Worm (Caenorhabditis elegans): ENCODE data around the gene swm-1.

ce11 chrV:9065915-9066314 lies 11.2 kb upstream of the swm-1 start:
- TF ChIP-seq sptf-1 (tag; optimal IDR thresholded peaks at IDR 0.05) (no peak), ztf-11 (tag; optimal IDR thresholded peaks at IDR 0.05) (no peak), ceh-43 (GFP tag; optimal IDR thresholded peaks at IDR 0.05) (no peak), nhr-237 (tag; optimal IDR thresholded peaks at IDR 0.05) (no peak), unc-62 (GFP tag; optimal IDR thresholded peaks at IDR 0.05) (no peak), snpc-4 (tag; optimal IDR thresholded peaks at IDR 0.05) (no peak), zip-8 (tag; optimal IDR thresholded peaks at IDR 0.05) (no peak), nhr-76 (tag; optimal IDR thresholded peaks at IDR 0.05) (no peak), elt-3 (tag; optimal IDR thresholded peaks at IDR 0.05) (no peak), ces-1 (GFP tag; optimal IDR thresholded peaks at IDR 0.05) (no peak), pha-4 (tag; optimal IDR thresholded peaks at IDR 0.05) (no peak), unc-120 (tag; optimal IDR thresholded peaks at IDR 0.05; ENCODE audit: poor library complexity, severe bottlenecking) (no peak), mab-5 (tag; optimal IDR thresholded peaks at IDR 0.05) (no peak), mep-1 (tag; optimal IDR thresholded peaks at IDR 0.05) (no peak)

Data from whole organism, mixed stage, embryonic.